Fruit fly (Drosophila melanogaster) whole organism, embryonic: ENCODE results near the gene RanGAP.
A peak's percentile ranks its signal among the peaks of the same experiment; 100 is the strongest.

ENCODE experiments used
- ATbp ChIP-seq: fragments of 200-800 bp; sonication (Bioruptor generic); optimal IDR thresholded peaks from 2 replicates; lab custom pipeline; 2017; ENCODE audit warnings: missing biosample characterization, mild to moderate bottlenecking, missing genetic modification characterization, missing genetic modification reagents
- Aef1 ChIP-seq: fragments of 200-800 bp; sonication (Bioruptor generic); IDR thresholded peaks from 3 replicates; pipeline ENCODE4 v1.3.6; 2022; ENCODE audit warnings: missing biosample characterization, missing genetic modification characterization
- CG1024 ChIP-seq: fragments of 200-800 bp; sonication (Bioruptor generic); IDR thresholded peaks from 2 replicates; pipeline ENCODE4 v1.3.6; 2022; ENCODE audit warnings: missing biosample characterization, missing genetic modification characterization
- CG10654 ChIP-seq: fragments of 200-800 bp; sonication (Bioruptor generic); optimal IDR thresholded peaks from 2 replicates; lab custom pipeline; 2016; ENCODE audit warnings: missing biosample characterization, missing genetic modification characterization
- CG13123 ChIP-seq: fragments of 200-800 bp; sonication (Bioruptor generic); optimal IDR thresholded peaks from 2 replicates; lab custom pipeline; 2016; ENCODE audit warnings: missing biosample characterization, missing genetic modification characterization
- CG13296 ChIP-seq: fragments of 200-800 bp; sonication (Bioruptor generic); optimal IDR thresholded peaks from 3 replicates; lab custom pipeline; 2018; ENCODE audit warnings: missing biosample characterization, mild to moderate bottlenecking, missing genetic modification characterization
- CG13624 ChIP-seq: fragments of 200-800 bp; sonication (Bioruptor generic); optimal IDR thresholded peaks from 2 replicates; lab custom pipeline; 2016; ENCODE audit warnings: missing biosample characterization, missing genetic modification characterization
- CG13894 ChIP-seq: fragments of 200-800 bp; sonication (Bioruptor generic); optimal IDR thresholded peaks from 3 replicates; lab custom pipeline; 2018; ENCODE audit warnings: missing biosample characterization, mild to moderate bottlenecking, missing genetic modification characterization, moderate library complexity
- CG17568 ChIP-seq: fragments of 200-800 bp; sonication (Bioruptor generic); optimal IDR thresholded peaks from 2 replicates; lab custom pipeline; 2018; ENCODE audit warnings: missing biosample characterization, mild to moderate bottlenecking, missing genetic modification characterization, moderate library complexity
- CG17912 ChIP-seq: fragments of 200-800 bp; sonication (Bioruptor generic); optimal IDR thresholded peaks from 2 replicates; lab custom pipeline; 2018; ENCODE audit warnings: missing biosample characterization, mild to moderate bottlenecking, missing genetic modification characterization
- CG2116 ChIP-seq: fragments of 200-800 bp; sonication (Bioruptor generic); optimal IDR thresholded peaks from 3 replicates; lab custom pipeline; 2018; ENCODE audit warnings: missing biosample characterization, mild to moderate bottlenecking, missing genetic modification characterization
- CG32767 ChIP-seq: fragments of 200-800 bp; sonication (Bioruptor generic); IDR thresholded peaks from 2 replicates; pipeline ENCODE4 v1.3.6; 2022; ENCODE audit warnings: missing biosample characterization, missing genetic modification characterization
- CG3838 ChIP-seq: fragments of 200-800 bp; sonication (Bioruptor generic); optimal IDR thresholded peaks from 3 replicates; lab custom pipeline; 2016; ENCODE audit warnings: missing biosample characterization, missing genetic modification characterization
- CG4328 ChIP-seq: fragments of 200-800 bp; sonication (Bioruptor generic); optimal IDR thresholded peaks from 3 replicates; lab custom pipeline; 2017; ENCODE audit warnings: missing biosample characterization, missing genetic modification reagents, missing genetic modification characterization
- CG4730 ChIP-seq: fragments of 200-800 bp; sonication (Bioruptor generic); IDR thresholded peaks from 2 replicates; pipeline ENCODE4 v1.3.6; 2022; ENCODE audit warnings: missing biosample characterization, missing genetic modification characterization
- CG6791 ChIP-seq: fragments of 200-800 bp; sonication (Bioruptor generic); IDR thresholded peaks from 3 replicates; pipeline ENCODE4 v1.3.6; 2022; ENCODE audit warnings: missing biosample characterization, missing genetic modification characterization; ENCODE audit not compliant: partially characterized antibody
- CG9876 ChIP-seq: fragments of 200-800 bp; sonication (Bioruptor generic); optimal IDR thresholded peaks from 2 replicates; lab custom pipeline; 2016; ENCODE audit warnings: missing biosample characterization, missing genetic modification characterization
- Doc2 ChIP-seq: fragments of 200-800 bp; sonication (Bioruptor generic); IDR thresholded peaks from 2 replicates; pipeline ENCODE4 v1.3.6; 2022; ENCODE audit warnings: missing biosample characterization, missing genetic modification characterization
- Doc3 ChIP-seq: fragments of 200-800 bp; sonication (Bioruptor generic); IDR thresholded peaks from 3 replicates; pipeline ENCODE4 v1.3.6; 2022; ENCODE audit warnings: missing biosample characterization, missing genetic modification characterization; ENCODE audit not compliant: partially characterized antibody
- Dp ChIP-seq: fragments of 200-800 bp; sonication (Bioruptor generic); optimal IDR thresholded peaks from 2 replicates; lab custom pipeline; 2018; ENCODE audit warnings: missing biosample characterization, mild to moderate bottlenecking, missing genetic modification characterization, moderate library complexity
- Dref ChIP-seq: fragments of 200-800 bp; sonication (Bioruptor generic); IDR thresholded peaks from 2 replicates; pipeline ENCODE4 v1.3.6; 2022; ENCODE audit warnings: missing biosample characterization, missing genetic modification characterization
- Fer3 ChIP-seq: fragments of 200-800 bp; sonication (Bioruptor generic); optimal IDR thresholded peaks from 2 replicates; lab custom pipeline; 2018; ENCODE audit warnings: missing biosample characterization, mild to moderate bottlenecking, missing genetic modification characterization, moderate library complexity
- Hmr ChIP-seq: fragments of 200-800 bp; sonication (Bioruptor generic); optimal IDR thresholded peaks from 3 replicates; lab custom pipeline; 2017; ENCODE audit warnings: mild to moderate bottlenecking, missing biosample characterization, missing genetic modification reagents, missing genetic modification characterization
- MESR4 ChIP-seq: fragments of 200-800 bp; sonication (Bioruptor generic); optimal IDR thresholded peaks from 2 replicates; lab custom pipeline; 2018; ENCODE audit warnings: missing biosample characterization, mild to moderate bottlenecking, missing genetic modification characterization, moderate library complexity
- Mad ChIP-seq: fragments of 200-800 bp; sonication (Bioruptor generic); optimal IDR thresholded peaks from 2 replicates; lab custom pipeline; 2016; ENCODE audit warnings: missing biosample characterization, missing genetic modification characterization
- Nf-YB ChIP-seq: fragments of 200-800 bp; sonication (Bioruptor generic); optimal IDR thresholded peaks from 3 replicates; lab custom pipeline; 2019; ENCODE audit warnings: missing biosample characterization, mild to moderate bottlenecking, missing genetic modification characterization, moderate library complexity
- NfI ChIP-seq: fragments of 200-800 bp; sonication (Bioruptor generic); optimal IDR thresholded peaks from 3 replicates; lab custom pipeline; 2018; ENCODE audit warnings: missing biosample characterization, mild to moderate bottlenecking, missing genetic modification characterization, moderate library complexity
- Scr ChIP-seq: fragments of 200-800 bp; sonication (Bioruptor generic); IDR thresholded peaks from 2 replicates; pipeline ENCODE4 v1.3.6; 2022; ENCODE audit warnings: missing biosample characterization, missing genetic modification characterization; ENCODE audit not compliant: partially characterized antibody
- Six4 ChIP-seq: fragments of 200-800 bp; sonication (Bioruptor generic); optimal IDR thresholded peaks from 2 replicates; lab custom pipeline; 2016; ENCODE audit warnings: missing biosample characterization, missing genetic modification characterization
- Xrp1 ChIP-seq: fragments of 200-800 bp; sonication (Bioruptor generic); IDR thresholded peaks from 2 replicates; pipeline ENCODE4 v1.3.6; 2022; ENCODE audit warnings: missing biosample characterization, missing genetic modification characterization
- ato ChIP-seq: fragments of 200-800 bp; sonication (Bioruptor generic); IDR thresholded peaks from 2 replicates; pipeline ENCODE4 v1.3.6; 2022; ENCODE audit warnings: missing biosample characterization, missing genetic modification characterization; ENCODE audit not compliant: partially characterized antibody
- az2 ChIP-seq: fragments of 200-800 bp; sonication (Bioruptor generic); optimal IDR thresholded peaks from 3 replicates; lab custom pipeline; 2016; ENCODE audit warnings: missing biosample characterization, missing genetic modification characterization
- dm ChIP-seq: fragments of 200-800 bp; sonication (Bioruptor generic); optimal IDR thresholded peaks from 3 replicates; lab custom pipeline; 2016; ENCODE audit warnings: missing biosample characterization, missing genetic modification characterization
- ems ChIP-seq: fragments of 200-800 bp; sonication (Bioruptor generic); optimal IDR thresholded peaks from 3 replicates; lab custom pipeline; 2016; ENCODE audit warnings: missing biosample characterization, missing genetic modification characterization
- eyg ChIP-seq: fragments of 200-800 bp; sonication (Bioruptor generic); optimal IDR thresholded peaks from 3 replicates; lab custom pipeline; 2016; ENCODE audit warnings: missing biosample characterization, missing genetic modification characterization
- fd64A ChIP-seq: fragments of 200-800 bp; sonication (Bioruptor generic); optimal IDR thresholded peaks from 3 replicates; lab custom pipeline; 2018; ENCODE audit warnings: missing biosample characterization, mild to moderate bottlenecking, missing genetic modification characterization
- gem ChIP-seq: fragments of 200-800 bp; sonication (Bioruptor generic); optimal IDR thresholded peaks from 2 replicates; lab custom pipeline; 2019; ENCODE audit warnings: missing biosample characterization, mild to moderate bottlenecking, missing genetic modification characterization, moderate library complexity
- jumu ChIP-seq: fragments of 200-800 bp; sonication (Bioruptor generic); optimal IDR thresholded peaks from 3 replicates; lab custom pipeline; 2016; ENCODE audit warnings: missing biosample characterization, missing genetic modification characterization
- ken ChIP-seq: fragments of 200-800 bp; sonication (Bioruptor generic); IDR thresholded peaks from 3 replicates; pipeline ENCODE4 v1.3.6; 2022; ENCODE audit warnings: missing biosample characterization, missing genetic modification characterization
- lilli ChIP-seq: fragments of 200-800 bp; sonication (Bioruptor generic); optimal IDR thresholded peaks from 3 replicates; lab custom pipeline; 2016; ENCODE audit warnings: missing biosample characterization, missing genetic modification characterization
- repo ChIP-seq: fragments of 200-800 bp; sonication (Bioruptor generic); optimal IDR thresholded peaks from 2 replicates; lab custom pipeline; 2016; ENCODE audit warnings: missing biosample characterization, missing genetic modification characterization
- seq ChIP-seq: fragments of 200-800 bp; sonication (Bioruptor generic); IDR thresholded peaks from 2 replicates; pipeline ENCODE4 v1.3.6; 2022; ENCODE audit warnings: missing biosample characterization, missing genetic modification characterization
- sna ChIP-seq: fragments of 200-800 bp; sonication (Bioruptor generic); IDR thresholded peaks from 2 replicates; pipeline ENCODE4 v1.3.6; 2022; ENCODE audit warnings: missing biosample characterization, missing genetic modification characterization; ENCODE audit not compliant: partially characterized antibody
- stwl ChIP-seq: fragments of 200-800 bp; sonication (Bioruptor generic); optimal IDR thresholded peaks from 3 replicates; lab custom pipeline; 2018; ENCODE audit warnings: missing biosample characterization, mild to moderate bottlenecking, missing genetic modification characterization, moderate library complexity
- tna ChIP-seq: fragments of 200-800 bp; sonication (Bioruptor generic); IDR thresholded peaks from 2 replicates; pipeline ENCODE4 v1.3.6; 2022; ENCODE audit warnings: missing biosample characterization, missing genetic modification characterization; ENCODE audit not compliant: partially characterized antibody
- unpg ChIP-seq: fragments of 200-800 bp; sonication (Bioruptor generic); optimal IDR thresholded peaks from 3 replicates; lab custom pipeline; 2018; ENCODE audit warnings: missing biosample characterization, mild to moderate bottlenecking, missing genetic modification characterization, moderate library complexity
- zen2 ChIP-seq: fragments of 200-800 bp; sonication (Bioruptor generic); IDR thresholded peaks from 3 replicates; pipeline ENCODE4 v1.3.6; 2022; ENCODE audit warnings: missing biosample characterization, missing genetic modification characterization; ENCODE audit not compliant: partially characterized antibody

Gene RanGAP

dm6 chr2L:19452535-19453317 lies 11.0 kb downstream of the RanGAP start (continued):
- 0 out of 3 replicates have a peak, but pooled peaks have one; percentile 52 for TF ChIP-seq ken (GFP tag; lab: Robert Waterston, UW)
- peak; percentile 27 for TF ChIP-seq Six4 (GFP tag; lab: Kevin White, UChicago)
- TF ChIP-seq CG6791 (GFP tag; lab: Robert Waterston, UW): peak; percentile 40; the same call in 1 of the 3 replicates
- 0 out of 2 replicates have a peak, but pooled peaks have one; percentile 33 for TF ChIP-seq CG4730 (GFP tag; lab: Robert Waterston, UW)
- TF ChIP-seq eyg (GFP tag; lab: Kevin White, UChicago): no peak
- peak; percentile 1 for TF ChIP-seq ems
- peak; percentile 40 for TF ChIP-seq lilli (GFP tag; lab: Kevin White, UChicago)
- peak; percentile 2 for TF ChIP-seq CG13296 (GFP tag; lab: Kevin White, UChicago)
- TF ChIP-seq jumu (GFP tag; lab: Kevin White, UChicago): peak; percentile 35
- peak; percentile 22 for TF ChIP-seq az2 (GFP tag; lab: Kevin White, UChicago)
- TF ChIP-seq CG17568: no peak
- 0 out of 2 replicates have a peak, but pooled peaks have one; percentile 2 for TF ChIP-seq CG1024 (GFP tag; lab: Robert Waterston, UW)
- TF ChIP-seq unpg (GFP tag; lab: Kevin White, UChicago): peak; percentile 23

- TF ChIP-seq CG13894 (tag; lab: Kevin White, UChicago) (peak; percentile 58), zen2 (GFP tag; lab: Robert Waterston, UW) (peak; percentile 79), Aef1 (GFP tag; lab: Robert Waterston, UW) (peak; percentile 39), CG1024 (GFP tag; lab: Robert Waterston, UW) (no peak), stwl (tag; lab: Kevin White, UChicago) (peak; percentile 89), dm (peak; percentile 64), CG10654 (GFP tag; lab: Kevin White, UChicago) (peak; percentile 5), Doc3 (GFP tag; lab: Robert Waterston, UW) (peak; percentile 61), CG13123 (peak; percentile 47), Nf-YB (GFP tag; lab: Kevin White, UChicago) (peak; percentile 2), Xrp1 (GFP tag; lab: Robert Waterston, UW) (no peak), CG2116 (GFP tag; lab: Kevin White, UChicago) (peak; percentile 97), ATbp (no peak), repo (GFP tag; lab: Kevin White, UChicago) (peak; percentile 7), Doc2 (GFP tag; lab: Robert Waterston, UW) (no peak), CG13624 (peak; percentile 62), Dref (GFP tag; lab: Robert Waterston, UW) (peak; percentile 98), CG32767 (GFP tag; lab: Robert Waterston, UW) (peak; percentile 47; the same call in 1 of the 2 replicates), Fer3 (tag; lab: Kevin White, UChicago) (no peak), NfI (peak; percentile 48), CG9876 (GFP tag; lab: Kevin White, UChicago) (peak; percentile 57), CG17912 (GFP tag; lab: Kevin White, UChicago) (peak; percentile 16), Mad (GFP tag; lab: Kevin White, UChicago) (peak; percentile 58), seq (no peak), Scr (GFP tag; lab: Robert Waterston, UW) (peak; percentile 76), tna (GFP tag; lab: Robert Waterston, UW) (peak; percentile 77), Hmr (GFP tag; lab: Kevin White, UChicago) (peak; percentile 82), Dp (GFP tag; lab: Kevin White, UChicago) (peak; percentile 68), ato (GFP tag; lab: Robert Waterston, UW) (peak; percentile 80), CG3838 (GFP tag; lab: Kevin White, UChicago) (no peak), fd64A (GFP tag; lab: Kevin White, UChicago) (no peak), gem (tag; lab: Kevin White, UChicago) (peak; percentile 51), CG4328 (GFP tag; lab: Kevin White, UChicago) (no peak), sna (GFP tag; lab: Robert Waterston, UW) (peak; percentile 44), MESR4 (peak; percentile 47)
Measured at dm6 chr2L:19453381-19453780, 11.6 kb downstream of the RanGAP start, which contains the start of gene Top2. Top2 (minus strand) TSS chr2L:19453490.
